Fruit fly (Drosophila melanogaster) whole organism, prepupa: Measurements from ENCODE around the gene CG32071.

Experiments used
- CG3919 ChIP-seq: fragments of 200-800 bp; sonication (Bioruptor generic); optimal IDR thresholded peaks from 3 replicates; lab custom pipeline; 2016; ENCODE audit warnings: missing biosample characterization, missing genetic modification characterization
- CG6854 ChIP-seq: fragments of 200-800 bp; sonication (Bioruptor generic); optimal IDR thresholded peaks from 2 replicates; lab custom pipeline; 2017; ENCODE audit warnings: missing biosample characterization, mild to moderate bottlenecking, missing genetic modification characterization
- dsx ChIP-seq: fragments of 200-800 bp; optimal IDR thresholded peaks from 3 replicates; lab custom pipeline; 2019; ENCODE audit warnings: missing biosample characterization, mild to moderate bottlenecking, missing genetic modification characterization, moderate library complexity; ENCODE audit not compliant: poor library complexity, severe bottlenecking
- vri ChIP-seq: fragments of 200-800 bp; sonication (Bioruptor generic); optimal IDR thresholded peaks from 3 replicates; lab custom pipeline; 2016; ENCODE audit warnings: missing biosample characterization, mild to moderate bottlenecking, missing genetic modification characterization

DNA sequence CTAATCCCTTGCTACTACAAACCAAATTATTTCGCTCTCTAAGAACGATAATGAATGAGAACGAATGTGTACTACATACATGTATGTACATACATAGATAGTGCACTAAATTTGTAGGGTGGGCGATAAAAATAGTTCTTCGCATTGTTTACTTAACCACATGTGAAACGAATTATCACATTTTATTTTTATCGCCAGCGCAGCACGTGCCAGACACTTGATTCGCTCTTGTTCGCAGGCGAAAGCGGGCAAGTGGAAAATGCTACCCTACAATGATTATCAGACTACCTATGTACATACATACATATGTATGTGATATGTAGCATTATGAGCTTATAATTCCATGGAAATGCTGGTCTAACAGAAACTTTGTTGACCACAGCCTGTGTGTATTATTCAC is 17.9 kb downstream of the CG32071 start:
- TF ChIP-seq dsx (GFP tag; lab: Kevin White, UChicago) (no peak), vri (no peak), CG3919 (GFP tag; lab: Kevin White, UChicago) (no peak), CG6854 (GFP tag; lab: Kevin White, UChicago) (no peak)
